Worm (Caenorhabditis elegans): ENCODE data around the gene B0244.6.

Gene B0244.6

ce11 chrIII:5760721-5761120 is 22.9 kb downstream of the B0244.6 start:
- no peak for TF ChIP-seq nhr-237 (tag; optimal IDR thresholded peaks at IDR 0.05)
- TF ChIP-seq ZK546.5 (tag; optimal IDR thresholded peaks at IDR 0.05) = no peak
- TF ChIP-seq egl-5 (tag; optimal IDR thresholded peaks at IDR 0.05) = peak; percentile 10
- TF ChIP-seq unc-39 (tag; optimal IDR thresholded peaks at IDR 0.05) = no peak
- TF ChIP-seq nfya-1 (tag; optimal IDR thresholded peaks at IDR 0.05; ENCODE audit: insufficient read depth) = peak; percentile 7

DNA sequence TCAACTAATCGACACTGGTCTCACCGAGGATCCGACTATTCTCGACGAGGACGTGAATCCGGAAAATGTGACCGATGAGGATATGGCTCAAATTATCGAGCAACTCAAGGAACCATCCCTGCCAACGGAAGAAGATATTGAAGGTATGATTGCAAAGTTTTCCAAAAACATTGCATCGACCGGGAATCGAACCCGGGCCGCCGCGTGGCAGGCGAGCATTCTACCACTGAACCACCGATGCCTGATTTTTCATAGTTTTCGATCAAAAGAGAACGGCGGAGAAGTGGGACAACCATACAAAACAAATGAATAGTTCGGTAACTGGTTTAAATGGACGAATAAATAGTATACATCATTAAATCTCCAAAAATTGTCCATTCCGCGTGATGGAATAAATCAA is 24.1 kb downstream of the B0244.6 start:
- TF ChIP-seq tbx-2 (tag; optimal IDR thresholded peaks at IDR 0.05) (peak; percentile 3), lin-39 (tag; optimal IDR thresholded peaks at IDR 0.05) (no peak)

ce11 chrIII:5763988-5764387 is 26.2 kb downstream of the B0244.6 start:
- TF ChIP-seq lin-15B (tag; optimal IDR thresholded peaks at IDR 0.05) (no peak), tbx-2 (tag; optimal IDR thresholded peaks at IDR 0.05) (no peak), elt-3 (tag; optimal IDR thresholded peaks at IDR 0.05) (no peak), nhr-77 (tag; optimal IDR thresholded peaks at IDR 0.05) (no peak), nhr-23 (tag; optimal IDR thresholded peaks at IDR 0.05) (no peak), nhr-237 (tag; optimal IDR thresholded peaks at IDR 0.05) (no peak), pqm-1 (tag; optimal IDR thresholded peaks at IDR 0.05) (no peak), nhr-25 (tag; optimal IDR thresholded peaks at IDR 0.05) (no peak), lsy-12 (tag; optimal IDR thresholded peaks at IDR 0.05) (no peak), jun-1 (tag; optimal IDR thresholded peaks at IDR 0.05) (no peak), fkh-2 (tag; optimal IDR thresholded peaks at IDR 0.05) (no peak), mdl-1 (tag; optimal IDR thresholded peaks at IDR 0.05) (no peak), ceh-9 (tag; optimal IDR thresholded peaks at IDR 0.05) (no peak), lin-39 (tag; optimal IDR thresholded peaks at IDR 0.05) (no peak), pha-4 (tag; optimal IDR thresholded peaks at IDR 0.05) (no peak), ama-1 (optimal IDR thresholded peaks at IDR 0.05) (no peak), hmg-11 (tag; optimal IDR thresholded peaks at IDR 0.05) (no peak), snpc-4 (tag; optimal IDR thresholded peaks at IDR 0.05) (no peak), ceh-16 (tag; optimal IDR thresholded peaks at IDR 0.05) (no peak), egl-27 (tag; optimal IDR thresholded peaks at IDR 0.05) (no peak)

DNA sequence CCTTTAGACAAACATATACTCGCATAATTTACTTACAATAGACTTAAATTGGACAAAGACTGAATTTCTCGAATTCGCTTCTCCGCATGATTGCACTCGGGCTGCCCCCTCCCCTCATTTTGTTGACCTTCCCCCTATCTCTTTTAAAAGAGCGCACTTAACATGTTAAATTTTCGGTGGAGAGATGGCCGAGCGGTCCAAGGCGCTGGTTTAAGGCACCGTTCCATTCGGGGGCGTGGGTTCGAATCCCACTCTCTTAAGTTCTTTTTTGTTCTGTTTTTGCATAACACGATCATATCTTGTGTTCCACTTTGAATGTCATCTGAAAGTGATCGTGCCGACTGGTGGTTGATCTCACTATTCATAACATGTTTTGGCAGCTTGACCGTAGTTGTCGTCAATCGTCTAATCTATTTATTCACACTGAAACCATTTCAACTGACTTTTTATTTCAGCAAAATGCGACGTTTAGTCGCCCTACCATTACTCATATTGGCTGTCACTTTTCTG is 32.0 kb downstream of the B0244.6 start, which contains the start of gene cutl-23:
cutl-23 (plus strand) TSS at position 460 of the 510 bp plus-strand sequence.
- no peak for TF ChIP-seq jun-1 (tag; optimal IDR thresholded peaks at IDR 0.05)
- TF ChIP-seq lsy-12 (tag; optimal IDR thresholded peaks at IDR 0.05) = peak; percentile 28
- TF ChIP-seq nhr-43 (tag; optimal IDR thresholded peaks at IDR 0.05; ENCODE audit: poor library complexity, severe bottlenecking) = peak; percentile 22
- TF ChIP-seq snpc-4 (tag; optimal IDR thresholded peaks at IDR 0.05) = no peak
- no peak for TF ChIP-seq aly-2 (tag; optimal IDR thresholded peaks at IDR 0.05)
- TF ChIP-seq elt-2 (tag; optimal IDR thresholded peaks at IDR 0.05) = peak; percentile 7
- no peak for TF ChIP-seq fkh-2 (tag; optimal IDR thresholded peaks at IDR 0.05)
- no peak for TF ChIP-seq pha-4 (tag; optimal IDR thresholded peaks at IDR 0.05)
- TF ChIP-seq mdl-1 (tag; optimal IDR thresholded peaks at IDR 0.05) = no peak
- no peak for TF ChIP-seq zag-1 (tag; optimal IDR thresholded peaks at IDR 0.05)
- peak; percentile 14 for TF ChIP-seq nfya-1 (tag; optimal IDR thresholded peaks at IDR 0.05; ENCODE audit: insufficient read depth)
- peak; percentile 14 for TF ChIP-seq nhr-25 (tag; optimal IDR thresholded peaks at IDR 0.05)

DNA sequence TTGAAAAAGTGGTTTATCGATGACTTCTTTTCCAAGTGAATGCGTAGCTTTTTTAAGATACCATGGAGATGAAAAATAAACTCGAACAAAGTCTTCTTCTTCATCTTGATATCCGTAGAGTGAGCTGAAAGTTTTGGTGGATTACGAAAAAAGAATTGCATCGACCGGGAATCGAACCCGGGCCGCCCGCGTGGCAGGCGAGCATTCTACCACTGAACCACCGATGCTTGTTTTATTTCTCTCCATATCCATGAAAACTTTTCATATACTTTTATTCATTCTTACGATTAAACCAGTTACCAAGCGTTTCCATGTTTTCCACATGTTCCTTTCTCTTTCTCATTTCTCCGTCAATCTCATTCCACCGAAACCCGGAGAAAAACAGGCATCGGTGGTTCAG is 44.3 kb downstream of the B0244.6 start:
- TF ChIP-seq daf-12 (tag; optimal IDR thresholded peaks at IDR 0.05) (no peak), egl-5 (tag; optimal IDR thresholded peaks at IDR 0.05) (no peak), nhr-25 (tag; optimal IDR thresholded peaks at IDR 0.05) (no peak), hmg-11 (tag; optimal IDR thresholded peaks at IDR 0.05) (no peak), ama-1 (optimal IDR thresholded peaks at IDR 0.05) (no peak), mml-1 (tag; optimal IDR thresholded peaks at IDR 0.05) (no peak), nhr-76 (tag; optimal IDR thresholded peaks at IDR 0.05) (no peak), fos-1 (tag; optimal IDR thresholded peaks at IDR 0.05) (no peak), nhr-67 (tag; optimal IDR thresholded peaks at IDR 0.05) (no peak), nhr-23 (tag; optimal IDR thresholded peaks at IDR 0.05) (no peak), jun-1 (tag; optimal IDR thresholded peaks at IDR 0.05) (no peak), unc-39 (tag; optimal IDR thresholded peaks at IDR 0.05) (no peak)
